Worm (Caenorhabditis elegans) whole organism, L2 larva: ENCODE results near the gene ric-4.

Experiments used
- R02D3.7 ChIP-seq: fragments of 150-350 bp; optimal IDR thresholded peaks from 2 replicates; lab custom pipeline; 2014; ENCODE audit warnings: missing biosample characterization, missing genetic modification characterization
- elt-1 ChIP-seq: fragments of 150-350 bp; optimal IDR thresholded peaks from 2 replicates; lab custom pipeline; 2014; ENCODE audit warnings: missing biosample characterization, missing genetic modification characterization
- elt-3 ChIP-seq: sonication (generic microtip); optimal IDR thresholded peaks from 2 replicates; lab custom pipeline; 2017; ENCODE audit warnings: missing biosample characterization, missing genetic modification characterization
- lin-13 ChIP-seq: fragments of 150-350 bp; optimal IDR thresholded peaks from 2 replicates; lab custom pipeline; 2014; ENCODE audit warnings: missing biosample characterization, missing genetic modification reagents, missing genetic modification characterization
- lsy-2 ChIP-seq, 2 experiments: fragments of 150-350 bp in 1 of 2; sonication (generic microtip) in 1 of 2; optimal IDR thresholded peaks; 2 replicates each; lab custom pipeline; 2014 to 2017; ENCODE audit warnings: missing biosample characterization in 2 of 2, missing genetic modification characterization in 2 of 2
- skn-1 ChIP-seq: sonication (generic microtip); optimal IDR thresholded peaks from 2 replicates; lab custom pipeline; 2017; ENCODE audit warnings: missing biosample characterization, missing genetic modification characterization
- unc-39 ChIP-seq: fragments of 150-350 bp; optimal IDR thresholded peaks from 2 replicates; lab custom pipeline; 2014; ENCODE audit warnings: missing biosample characterization, missing genetic modification characterization

- TF ChIP-seq elt-1 (no peak), lin-13 (no peak), skn-1 (tag; lab: Kevin White, UChicago) (no peak), lsy-2 (tag; optimal IDR thresholded peaks at IDR 0.05; lab: Kevin White, UChicago) (no peak), elt-3 (tag; lab: Kevin White, UChicago) (no peak), unc-39 (no peak), R02D3.7 (tag; lab: Kevin White, UChicago) (no peak)
These were observed 28.9 kb downstream of the ric-4 start, which contains the start of the genes C12D8.21 and col-148 for ce11 chrV:10241121-10241803.
